Worm (Caenorhabditis elegans) whole organism, L1 larva: ENCODE results near the gene T12G3.2.

Source experiments
- C16A3.4 ChIP-seq: fragments of 150-350 bp; optimal IDR thresholded peaks from 2 replicates; lab custom pipeline; 2014; ENCODE audit warnings: missing biosample characterization, missing genetic modification characterization
- C34B4.2 ChIP-seq: sonication (generic microtip); optimal IDR thresholded peaks from 2 replicates; lab custom pipeline; 2017; ENCODE audit warnings: mild to moderate bottlenecking, missing genetic modification characterization, missing compliant biosample characterization
- F16B12.6 ChIP-seq: fragments of 150-350 bp; optimal IDR thresholded peaks from 2 replicates; lab custom pipeline; 2014; ENCODE audit warnings: missing biosample characterization, missing genetic modification characterization
- Y116A8C.19 ChIP-seq: sonication (generic microtip); optimal IDR thresholded peaks from 2 replicates; lab custom pipeline; 2016; ENCODE audit warnings: missing compliant biosample characterization, missing genetic modification characterization, borderline replicate concordance
- alr-1 ChIP-seq: fragments of 200-800 bp; sonication (Bioruptor generic); optimal IDR thresholded peaks from 2 replicates; lab custom pipeline; 2018; ENCODE audit warnings: borderline replicate concordance, mild to moderate bottlenecking, missing genetic modification characterization, missing compliant biosample characterization
- blmp-1 ChIP-seq: fragments of 150-350 bp; optimal IDR thresholded peaks from 2 replicates; lab custom pipeline; 2014; ENCODE audit warnings: missing biosample characterization, missing genetic modification characterization
- ceh-63 ChIP-seq: fragments of 200-800 bp; sonication (Bioruptor generic); optimal IDR thresholded peaks from 2 replicates; lab custom pipeline; 2018; ENCODE audit warnings: mild to moderate bottlenecking, missing genetic modification characterization, missing compliant biosample characterization
- ces-1 ChIP-seq: fragments of 150-350 bp; optimal IDR thresholded peaks from 2 replicates; lab custom pipeline; 2014; ENCODE audit warnings: missing biosample characterization, missing genetic modification reagents, missing genetic modification characterization
- dpl-1 ChIP-seq, 3 experiments: fragments of 150-350 bp in 2 of 3; sonication (generic microtip) in 1 of 3; optimal IDR thresholded peaks; 2 replicates each; lab custom pipeline; 2014 to 2017; ENCODE audit warnings: missing biosample characterization in 3 of 3, missing genetic modification characterization in 3 of 3, missing genetic modification reagents in 3 of 3
- elt-3 ChIP-seq, 6 experiments: fragments of 150-350 bp in 1 of 6; sonication (generic microtip); optimal IDR thresholded peaks; 2 replicates each; lab custom pipeline; 2017 to 2018; ENCODE audit warnings: missing biosample characterization in 6 of 6, missing genetic modification characterization in 6 of 6, inconsistent platforms in 1 of 6
- fkh-4 ChIP-seq: sonication (generic microtip); optimal IDR thresholded peaks from 2 replicates; lab custom pipeline; 2016; ENCODE audit warnings: missing compliant biosample characterization, missing genetic modification characterization, borderline replicate concordance
- hpl-2 ChIP-seq: fragments of 150-350 bp; optimal IDR thresholded peaks from 2 replicates; lab custom pipeline; 2014; ENCODE audit warnings: missing biosample characterization, missing genetic modification reagents, missing genetic modification characterization
- isw-1 ChIP-seq: fragments of 200-800 bp; sonication (Bioruptor generic); IDR thresholded peaks from 2 replicates; pipeline ENCODE4 v1.3.6; 2022; ENCODE audit warnings: missing genetic modification characterization, missing compliant biosample characterization
- lin-13 ChIP-seq: fragments of 150-350 bp; optimal IDR thresholded peaks from 2 replicates; lab custom pipeline; 2014; ENCODE audit warnings: missing biosample characterization, missing genetic modification reagents, missing genetic modification characterization
- lin-14 ChIP-seq: fragments of 200-800 bp; sonication (Bioruptor generic); optimal IDR thresholded peaks from 2 replicates; lab custom pipeline; 2018; ENCODE audit warnings: mild to moderate bottlenecking, missing genetic modification characterization, moderate library complexity, missing compliant biosample characterization
- lin-15B ChIP-seq: fragments of 150-350 bp; sonication (generic microtip); optimal IDR thresholded peaks from 3 replicates; lab custom pipeline; 2014; ENCODE audit warnings: missing biosample characterization, missing genetic modification characterization
- lin-35 ChIP-seq, 2 experiments: fragments of 150-350 bp; optimal IDR thresholded peaks; 2 replicates each; lab custom pipeline; 2014; ENCODE audit warnings: missing biosample characterization in 2 of 2, missing genetic modification characterization in 2 of 2, missing genetic modification reagents in 2 of 2
- lsy-2 ChIP-seq, 2 experiments: fragments of 150-350 bp; optimal IDR thresholded peaks; 2 replicates each; lab custom pipeline; 2014; ENCODE audit warnings: missing biosample characterization in 2 of 2, missing genetic modification characterization in 2 of 2
- mab-9 ChIP-seq: fragments of 200-800 bp; sonication (Bioruptor generic); IDR thresholded peaks from 2 replicates; pipeline ENCODE4 v1.3.6; 2022; ENCODE audit warnings: missing genetic modification reagents, missing genetic modification characterization, missing compliant biosample characterization
- nhr-11 ChIP-seq: fragments of 150-350 bp; optimal IDR thresholded peaks from 2 replicates; lab custom pipeline; 2014; ENCODE audit warnings: missing biosample characterization, missing genetic modification characterization
- nhr-237 ChIP-seq: fragments of 150-350 bp; optimal IDR thresholded peaks from 2 replicates; lab custom pipeline; 2014; ENCODE audit warnings: missing biosample characterization, missing genetic modification characterization
- nhr-47 ChIP-seq: sonication (generic microtip); optimal IDR thresholded peaks from 2 replicates; lab custom pipeline; 2016; ENCODE audit warnings: mild to moderate bottlenecking, missing genetic modification characterization, moderate library complexity, missing compliant biosample characterization
- nhr-71 ChIP-seq: sonication (generic microtip); optimal IDR thresholded peaks from 2 replicates; lab custom pipeline; 2016; ENCODE audit warnings: mild to moderate bottlenecking, missing genetic modification characterization, moderate library complexity, missing compliant biosample characterization
- nhr-77 ChIP-seq: fragments of 150-350 bp; optimal IDR thresholded peaks from 2 replicates; lab custom pipeline; 2014; ENCODE audit warnings: missing biosample characterization, missing genetic modification characterization
- nhr-84 ChIP-seq: sonication (generic microtip); optimal IDR thresholded peaks from 2 replicates; lab custom pipeline; 2017; ENCODE audit warnings: missing biosample characterization, missing genetic modification characterization
- pax-3 ChIP-seq: fragments of 200-800 bp; sonication (Bioruptor generic); optimal IDR thresholded peaks from 2 replicates; lab custom pipeline; 2018; ENCODE audit warnings: mild to moderate bottlenecking, missing genetic modification characterization, moderate library complexity, missing compliant biosample characterization
- pqm-1 ChIP-seq: sonication (generic microtip); optimal IDR thresholded peaks from 3 replicates; lab custom pipeline; 2017; ENCODE audit warnings: missing biosample characterization, missing genetic modification characterization
- skn-1 ChIP-seq: fragments of 150-350 bp; optimal IDR thresholded peaks from 2 replicates; lab custom pipeline; 2014; ENCODE audit warnings: missing biosample characterization, missing genetic modification characterization
- sox-4 ChIP-seq: sonication (generic microtip); optimal IDR thresholded peaks from 2 replicates; lab custom pipeline; 2016; ENCODE audit warnings: missing genetic modification characterization, missing compliant biosample characterization
- sup-37 ChIP-seq: fragments of 200-800 bp; sonication (Bioruptor generic); optimal IDR thresholded peaks from 2 replicates; lab custom pipeline; 2018; ENCODE audit warnings: mild to moderate bottlenecking, missing genetic modification characterization, missing compliant biosample characterization
- swsn-7 ChIP-seq: sonication (generic microtip); optimal IDR thresholded peaks from 2 replicates; lab custom pipeline; 2016; ENCODE audit warnings: missing genetic modification characterization, missing compliant biosample characterization
- tbx-2 ChIP-seq: sonication (generic microtip); optimal IDR thresholded peaks from 2 replicates; lab custom pipeline; 2016; ENCODE audit warnings: missing genetic modification characterization, missing compliant biosample characterization
- unc-30 ChIP-seq: sonication (generic microtip); optimal IDR thresholded peaks from 2 replicates; lab custom pipeline; 2017; ENCODE audit warnings: missing biosample characterization, missing genetic modification characterization
- unc-86 ChIP-seq: sonication (generic microtip); optimal IDR thresholded peaks from 2 replicates; lab custom pipeline; 2016; ENCODE audit warnings: missing genetic modification characterization, missing compliant biosample characterization
- unc-98 ChIP-seq: fragments of 200-800 bp; sonication (Bioruptor generic); IDR thresholded peaks from 2 replicates; pipeline ENCODE4 v1.3.6; 2022; ENCODE audit warnings: missing genetic modification characterization, missing compliant biosample characterization
- vab-15 ChIP-seq: sonication (generic microtip); optimal IDR thresholded peaks from 2 replicates; lab custom pipeline; 2017; ENCODE audit warnings: missing genotype, mild to moderate bottlenecking, missing genetic modification characterization, missing compliant biosample characterization
- xbp-1 ChIP-seq: sonication (generic microtip); optimal IDR thresholded peaks from 2 replicates; lab custom pipeline; 2016; ENCODE audit warnings: missing genetic modification characterization, missing compliant biosample characterization
- zag-1 ChIP-seq: fragments of 150-350 bp; optimal IDR thresholded peaks from 2 replicates; lab custom pipeline; 2014; ENCODE audit warnings: missing biosample characterization, missing genetic modification characterization
- zip-4 ChIP-seq: fragments of 200-800 bp; sonication (Bioruptor generic); optimal IDR thresholded peaks from 2 replicates; lab custom pipeline; 2018; ENCODE audit warnings: mild to moderate bottlenecking, missing genetic modification characterization, moderate library complexity, missing compliant biosample characterization
- ztf-11 ChIP-seq, 2 experiments: sonication (generic microtip); optimal IDR thresholded peaks; 2 replicates each; lab custom pipeline; 2016 to 2017; ENCODE audit warnings: missing genetic modification characterization in 2 of 2, missing biosample characterization in 1 of 2, missing compliant biosample characterization in 1 of 2

Gene T12G3.2

DNA sequence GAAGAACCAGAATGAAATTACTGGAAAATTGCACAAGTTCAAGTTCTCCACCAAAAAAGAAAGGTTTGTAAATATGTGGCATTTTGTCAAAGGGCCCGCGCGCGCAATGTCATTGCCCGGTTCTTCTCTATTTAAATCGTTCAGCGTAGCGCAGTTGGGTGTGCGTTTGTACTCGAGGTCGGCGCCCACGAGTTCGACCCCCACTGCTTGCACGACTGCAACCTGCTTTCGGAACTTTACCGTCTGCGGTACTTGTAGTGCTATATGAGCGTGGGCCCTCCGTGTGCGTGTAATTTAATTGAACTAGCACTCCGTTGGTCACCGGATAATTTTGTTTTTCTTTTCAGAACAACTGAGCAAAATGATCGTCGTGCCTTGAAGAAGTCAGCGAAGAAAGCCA is 39.7 kb upstream of the T12G3.2 start (continued):
- peak; percentile 54 for TF ChIP-seq xbp-1 (tag; lab: Kevin White, UChicago)
- TF ChIP-seq nhr-77, result peak; percentile 71
- TF ChIP-seq blmp-1 (tag; lab: Kevin White, UChicago), result no peak
- peak in 4 of 6 experiments; percentile 41 to 59 (median 48) for TF ChIP-seq elt-3 (tag; optimal IDR thresholded peaks at IDR 0.05; lab: Kevin White, UChicago)
- TF ChIP-seq zag-1 (tag; lab: Kevin White, UChicago), result no peak
- TF ChIP-seq lin-13, result peak; percentile 60
- TF ChIP-seq lin-35 (GFP tag; optimal IDR thresholded peaks at IDR 0.05; lab: Kevin White, UChicago), result peak; percentile 53 to 83
- no peak for TF ChIP-seq ces-1 (GFP tag; lab: Kevin White, UChicago)
- TF ChIP-seq swsn-7 (tag; lab: Kevin White, UChicago), result peak; percentile 69
- no peak for TF ChIP-seq pqm-1 (tag; lab: Kevin White, UChicago)
- no peak for TF ChIP-seq C34B4.2 (tag; lab: Kevin White, UChicago)
- TF ChIP-seq nhr-47, result peak; percentile 78
- TF ChIP-seq hpl-2, result no peak
- TF ChIP-seq F16B12.6 (tag; lab: Kevin White, UChicago), result peak; percentile 33
- no peak for TF ChIP-seq alr-1 (tag; lab: Kevin White, UChicago)
- no peak for TF ChIP-seq fkh-4
- no peak for TF ChIP-seq sup-37 (GFP tag; lab: Kevin White, UChicago)
- peak; percentile 56 to 59 for TF ChIP-seq lsy-2 (tag; optimal IDR thresholded peaks at IDR 0.05; lab: Kevin White, UChicago)
- TF ChIP-seq ztf-11 (tag; optimal IDR thresholded peaks at IDR 0.05; lab: Kevin White, UChicago), result no peak
- TF ChIP-seq unc-30 (tag; lab: Kevin White, UChicago), result no peak
- TF ChIP-seq isw-1 (GFP tag; lab: Robert Waterston, UW), result no peak
- TF ChIP-seq unc-98 (GFP tag; lab: Robert Waterston, UW), result 0 out of 2 replicates have a peak, but pooled peaks have one; percentile 32
- TF ChIP-seq ceh-63 (GFP tag; lab: Kevin White, UChicago), result no peak
- TF ChIP-seq nhr-237 (tag; lab: Kevin White, UChicago), result no peak
- TF ChIP-seq nhr-11, result no peak
- peak; percentile 55 for TF ChIP-seq tbx-2 (tag; lab: Kevin White, UChicago)
- peak; percentile 73 for TF ChIP-seq C16A3.4 (tag; lab: Kevin White, UChicago)
- peak; percentile 28 for TF ChIP-seq unc-86 (tag; lab: Kevin White, UChicago)
- TF ChIP-seq sox-4 (tag; lab: Kevin White, UChicago), result no peak
- peak; percentile 52 for TF ChIP-seq skn-1 (tag; lab: Kevin White, UChicago)
- no peak for TF ChIP-seq nhr-84
- TF ChIP-seq pax-3, result no peak

DNA sequence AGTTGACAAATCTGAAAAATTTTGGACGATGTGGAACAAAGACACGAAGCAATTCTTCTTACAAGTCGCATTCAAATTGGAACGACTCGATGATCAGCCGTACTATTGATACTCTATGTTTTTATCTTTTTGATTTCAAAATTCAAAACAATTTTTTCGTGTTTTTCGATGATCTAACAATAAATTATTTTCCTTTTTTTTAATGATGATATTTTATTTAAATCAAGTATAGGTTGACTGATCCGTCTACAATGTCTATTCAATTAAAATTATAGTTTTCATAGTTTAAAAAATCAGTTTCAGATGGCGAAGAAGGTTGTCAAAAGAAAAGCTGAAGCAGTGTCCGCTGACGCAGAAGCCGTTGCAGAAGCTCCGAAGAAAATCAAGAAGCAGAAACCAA is 38.4 kb upstream of the T12G3.2 start, which contains the start of gene rbm-34:
rbm-34 (plus strand) TSS at position 301 of the 400 bp plus-strand sequence.
- no peak for TF ChIP-seq C16A3.4 (tag; lab: Kevin White, UChicago)
- TF ChIP-seq zip-4 (GFP tag; lab: Kevin White, UChicago), result no peak
- TF ChIP-seq C34B4.2 (tag; lab: Kevin White, UChicago), result no peak
- TF ChIP-seq, all 84 proteins: peak for 0

DNA sequence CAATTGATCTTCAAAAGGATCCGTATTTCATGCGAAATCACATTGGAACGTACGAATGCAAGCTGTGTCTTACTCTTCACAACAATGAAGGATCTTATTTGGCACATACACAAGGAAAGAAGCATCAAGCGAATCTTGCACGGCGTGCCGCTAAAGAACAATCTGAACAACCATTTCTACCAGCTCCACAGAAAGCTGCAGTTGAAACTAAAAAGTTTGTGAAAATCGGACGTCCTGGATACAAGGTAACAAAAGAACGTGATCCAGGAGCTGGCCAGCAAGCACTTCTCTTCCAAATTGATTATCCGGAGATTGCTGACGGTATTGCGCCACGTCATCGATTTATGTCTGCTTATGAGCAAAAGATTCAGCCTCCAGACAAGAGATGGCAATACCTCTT is 37.8 kb upstream of the T12G3.2 start:
- no peak for TF ChIP-seq lin-15B (tag; lab: Kevin White, UChicago)
- no peak for TF ChIP-seq lsy-2 (tag; optimal IDR thresholded peaks at IDR 0.05; lab: Kevin White, UChicago)
- TF ChIP-seq nhr-77, result no peak
- TF ChIP-seq skn-1 (tag; lab: Kevin White, UChicago), result no peak
- no peak for TF ChIP-seq lin-14 (GFP tag; lab: Kevin White, UChicago)
- TF ChIP-seq vab-15, result no peak
- TF ChIP-seq sox-4 (tag; lab: Kevin White, UChicago), result no peak
- TF ChIP-seq unc-86 (tag; lab: Kevin White, UChicago), result no peak
- TF ChIP-seq dpl-1 (GFP tag; optimal IDR thresholded peaks at IDR 0.05; lab: Kevin White, UChicago), result no peak
- no peak for TF ChIP-seq nhr-11
- TF ChIP-seq mab-9 (GFP tag; lab: Robert Waterston, UW), result no peak
- TF ChIP-seq ces-1 (GFP tag; lab: Kevin White, UChicago), result no peak
- TF ChIP-seq Y116A8C.19 (tag; lab: Kevin White, UChicago), result no peak
- TF ChIP-seq alr-1 (tag; lab: Kevin White, UChicago), result no peak
- TF ChIP-seq nhr-71 (tag; lab: Kevin White, UChicago), result no peak
- no peak for TF ChIP-seq swsn-7 (tag; lab: Kevin White, UChicago)
